3 fruit fly cellular contexts compared by ENCODE assay signal in the genomic region with DNA sequence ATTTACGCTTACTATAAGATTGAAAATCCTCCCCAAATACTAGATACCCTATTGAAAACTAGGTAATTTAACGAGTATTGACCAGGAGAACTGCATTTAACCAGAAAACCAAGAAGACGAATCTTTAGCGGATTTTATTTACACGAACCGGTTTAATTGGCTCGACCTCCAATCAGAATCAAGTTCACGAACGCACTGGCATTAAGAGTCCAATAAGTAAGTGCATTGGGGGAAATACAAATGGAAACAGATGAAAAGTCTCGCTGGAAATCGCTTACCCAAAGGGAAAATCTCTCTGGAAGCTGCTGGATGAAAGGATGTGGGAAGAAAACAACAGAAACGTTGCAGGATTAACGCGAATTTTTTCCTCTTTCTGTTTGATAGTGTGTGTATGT.
TF ChIP-seq lines count a peak whose summit lies in the region.

No protein-coding gene starts in this region.

- no peak for TF ChIP-seq CTCF in whole organism, embryonic (GFP tag; optimal IDR thresholded peaks at IDR 0.05; lab: Kevin White, UChicago)

TF ChIP-seq in whole organism, embryonic, 481 proteins besides CTCF, POLR2A, EP300 and RAD21:
- no peak for TF ChIP-seq onecut (GFP tag; IDR thresholded peaks at IDR 0.05; lab: Robert Waterston, UW)
- peak; percentile 72 to 95 for TF ChIP-seq insv (GFP tag; optimal IDR thresholded peaks at IDR 0.05; lab: Kevin White, UChicago)
- peak; percentile 60 for TF ChIP-seq Elba2 (GFP tag; optimal IDR thresholded peaks at IDR 0.05; lab: Kevin White, UChicago)
- no peak for TF ChIP-seq sqz (GFP tag; optimal IDR thresholded peaks at IDR 0.05; lab: Kevin White, UChicago)
- TF ChIP-seq CG4617 (GFP tag; optimal IDR thresholded peaks at IDR 0.05; lab: Kevin White, UChicago; ENCODE audit: borderline replicate concordance): no peak
- TF ChIP-seq dmrt11E (tag; optimal IDR thresholded peaks at IDR 0.05; lab: Kevin White, UChicago): no peak
- no peak for TF ChIP-seq slp2 (GFP tag; optimal IDR thresholded peaks at IDR 0.05; lab: Kevin White, UChicago)
- no peak for TF ChIP-seq Lim3 (GFP tag; IDR thresholded peaks at IDR 0.05; lab: Robert Waterston, UW)
- TF ChIP-seq CG7357 (GFP tag; IDR thresholded peaks at IDR 0.05; lab: Robert Waterston, UW): no peak
- peak; percentile 1 for TF ChIP-seq sens (GFP tag; lab: Kevin White, UChicago)
- no peak for TF ChIP-seq CG8388 (GFP tag; optimal IDR thresholded peaks at IDR 0.05; lab: Kevin White, UChicago)
- TF ChIP-seq CG9437 (GFP tag; optimal IDR thresholded peaks at IDR 0.05; lab: Kevin White, UChicago): no peak
- TF ChIP-seq Hr3 (GFP tag; optimal IDR thresholded peaks at IDR 0.05; lab: Kevin White, UChicago): no peak
- TF ChIP-seq CrebB (tag; optimal IDR thresholded peaks at IDR 0.05; lab: Kevin White, UChicago): no peak
- no peak for TF ChIP-seq Kr (GFP tag; optimal IDR thresholded peaks at IDR 0.05; lab: Kevin White, UChicago)
- TF ChIP-seq ato (GFP tag; IDR thresholded peaks at IDR 0.05; lab: Robert Waterston, UW; ENCODE audit: partially characterized antibody): no peak
- TF ChIP-seq CG4424 (GFP tag; optimal IDR thresholded peaks at IDR 0.05; lab: Kevin White, UChicago): no peak
- no peak for TF ChIP-seq CG3847 (GFP tag; IDR thresholded peaks at IDR 0.05; lab: Robert Waterston, UW)
- TF ChIP-seq Side (GFP tag; optimal IDR thresholded peaks at IDR 0.05; lab: Kevin White, UChicago): no peak
- TF ChIP-seq ap (GFP tag; IDR thresholded peaks at IDR 0.05; lab: Robert Waterston, UW): no peak
- no peak for TF ChIP-seq her (GFP tag; optimal IDR thresholded peaks at IDR 0.05; lab: Kevin White, UChicago)

TF ChIP-seq in whole organism, pupa, 21 proteins besides CTCF, POLR2A, EP300 and RAD21:
- TF ChIP-seq EcR (GFP tag; optimal IDR thresholded peaks at IDR 0.05; lab: Kevin White, UChicago) (peak; percentile 64), CG10348 (GFP tag; IDR thresholded peaks at IDR 0.05; lab: Robert Waterston, UW) (no peak), CG14655 (GFP tag; optimal IDR thresholded peaks at IDR 0.05; lab: Kevin White, UChicago) (no peak)

TF ChIP-seq in whole organism, wandering third instar larva, 38 proteins besides CTCF, POLR2A, EP300 and RAD21:
- no peak for TF ChIP-seq Rel (GFP tag; optimal IDR thresholded peaks at IDR 0.05; lab: Kevin White, UChicago)
- peak; percentile 16 for TF ChIP-seq Rel (tag; optimal IDR thresholded peaks at IDR 0.05; lab: Kevin White, UChicago)
- no peak for TF ChIP-seq foxo (GFP tag; optimal IDR thresholded peaks at IDR 0.05; lab: Kevin White, UChicago)
